Worm (Caenorhabditis elegans) whole organism, late embryonic: Measurements from ENCODE around the gene F22B5.5.

Source experiments
- C38D4.7 ChIP-seq: fragments of 200-800 bp; sonication (Bioruptor generic); optimal IDR thresholded peaks from 2 replicates; lab custom pipeline; 2018; ENCODE audit warnings: mild to moderate bottlenecking, missing genetic modification characterization, moderate library complexity, missing compliant biosample characterization
- K02D7.2 ChIP-seq: sonication (generic microtip); optimal IDR thresholded peaks from 2 replicates; lab custom pipeline; 2017; ENCODE audit warnings: mild to moderate bottlenecking, missing genetic modification characterization, missing compliant biosample characterization
- T23F11.4 ChIP-seq: fragments of 200-800 bp; sonication (Bioruptor generic); optimal IDR thresholded peaks from 2 replicates; lab custom pipeline; 2018; ENCODE audit warnings: mild to moderate bottlenecking, missing genetic modification characterization, missing compliant biosample characterization
- ceh-14 ChIP-seq: sonication (generic microtip); optimal IDR thresholded peaks from 2 replicates; lab custom pipeline; 2016; ENCODE audit warnings: missing genotype, missing genetic modification characterization, missing compliant biosample characterization
- ceh-18 ChIP-seq: sonication (generic microtip); optimal IDR thresholded peaks from 2 replicates; lab custom pipeline; 2016; ENCODE audit warnings: missing genetic modification characterization, missing compliant biosample characterization
- ceh-19 ChIP-seq: fragments of 200-800 bp; sonication (Bioruptor generic); optimal IDR thresholded peaks from 2 replicates; lab custom pipeline; 2018; ENCODE audit warnings: mild to moderate bottlenecking, missing genetic modification characterization, missing compliant biosample characterization
- ceh-30 ChIP-seq: fragments of 150-350 bp; optimal IDR thresholded peaks from 2 replicates; lab custom pipeline; 2014; ENCODE audit warnings: missing biosample characterization, missing genetic modification characterization
- ceh-31 ChIP-seq: sonication (generic microtip); optimal IDR thresholded peaks from 2 replicates; lab custom pipeline; 2016; ENCODE audit warnings: missing genetic modification characterization, missing compliant biosample characterization
- ceh-45 ChIP-seq: fragments of 200-800 bp; sonication (Bioruptor generic); IDR thresholded peaks from 2 replicates; pipeline ENCODE4 v1.3.6; 2022; ENCODE audit warnings: missing genetic modification reagents, missing genetic modification characterization, missing compliant biosample characterization
- che-1 ChIP-seq: sonication (generic microtip); optimal IDR thresholded peaks from 2 replicates; lab custom pipeline; 2016; ENCODE audit warnings: mild to moderate bottlenecking, missing genetic modification characterization, missing compliant biosample characterization
- elt-2 ChIP-seq: sonication (generic microtip); optimal IDR thresholded peaks from 2 replicates; lab custom pipeline; 2016; ENCODE audit warnings: missing genetic modification reagents, missing genetic modification characterization, missing compliant biosample characterization
- fkh-10 ChIP-seq: fragments of 150-350 bp; optimal IDR thresholded peaks from 2 replicates; lab custom pipeline; 2014; ENCODE audit warnings: missing biosample characterization, missing genetic modification reagents, missing genetic modification characterization
- gmeb-2 ChIP-seq: sonication (generic microtip); optimal IDR thresholded peaks from 2 replicates; lab custom pipeline; 2016; ENCODE audit warnings: missing genetic modification characterization, inconsistent platforms, missing compliant biosample characterization
- hlh-30 ChIP-seq: sonication (generic microtip); optimal IDR thresholded peaks from 2 replicates; lab custom pipeline; 2017; ENCODE audit warnings: antibody characterized with exemption, missing genetic modification characterization, missing compliant biosample characterization; ENCODE audit not compliant: insufficient read depth
- hlh-8 ChIP-seq: sonication (generic microtip); optimal IDR thresholded peaks from 2 replicates; lab custom pipeline; 2016; ENCODE audit warnings: missing genotype, missing genetic modification characterization, missing compliant biosample characterization
- lim-6 ChIP-seq: sonication (generic microtip); optimal IDR thresholded peaks from 2 replicates; lab custom pipeline; 2016; ENCODE audit warnings: missing genetic modification characterization, missing compliant biosample characterization
- nhr-232 ChIP-seq: sonication (generic microtip); optimal IDR thresholded peaks from 2 replicates; lab custom pipeline; 2016; ENCODE audit warnings: missing genetic modification characterization, missing compliant biosample characterization
- npax-4 ChIP-seq: sonication (generic microtip); optimal IDR thresholded peaks from 2 replicates; lab custom pipeline; 2016; ENCODE audit warnings: missing genetic modification characterization, missing compliant biosample characterization
- pag-3 ChIP-seq: sonication (generic microtip); optimal IDR thresholded peaks from 2 replicates; lab custom pipeline; 2016; ENCODE audit warnings: missing compliant biosample characterization, missing genetic modification characterization, borderline replicate concordance
- pqm-1 ChIP-seq: sonication (generic microtip); optimal IDR thresholded peaks from 2 replicates; lab custom pipeline; 2016; ENCODE audit warnings: missing genetic modification characterization, missing compliant biosample characterization
- pros-1 ChIP-seq: fragments of 150-350 bp; optimal IDR thresholded peaks from 2 replicates; lab custom pipeline; 2014; ENCODE audit warnings: missing biosample characterization, missing genetic modification reagents, missing genetic modification characterization
- ref-2 ChIP-seq: sonication (generic microtip); optimal IDR thresholded peaks from 2 replicates; lab custom pipeline; 2016; ENCODE audit warnings: missing genetic modification characterization, missing compliant biosample characterization
- rnt-1 ChIP-seq: sonication (generic microtip); optimal IDR thresholded peaks from 2 replicates; lab custom pipeline; 2016; ENCODE audit warnings: missing genetic modification characterization, missing compliant biosample characterization
- sdc-2 ChIP-seq: sonication (generic microtip); optimal IDR thresholded peaks from 2 replicates; lab custom pipeline; 2016; ENCODE audit warnings: missing genotype, missing genetic modification characterization, missing compliant biosample characterization
- syd-9 ChIP-seq: sonication (generic microtip); optimal IDR thresholded peaks from 2 replicates; lab custom pipeline; 2016; ENCODE audit warnings: mild to moderate bottlenecking, missing genetic modification characterization, moderate library complexity, missing compliant biosample characterization
- unc-3 ChIP-seq, 2 experiments: fragments of 200-800 bp in 1 of 2; sonication (Bioruptor generic) in 1 of 2; sonication (generic microtip) in 1 of 2; conservative IDR thresholded peaks in 1 of 2; optimal IDR thresholded peaks in 1 of 2; 2 replicates each; pipeline versions ENCODE4 v1.3.6 to Lab custom; 2016 to 2022; ENCODE audit warnings: missing compliant biosample characterization in 2 of 2, missing genetic modification characterization in 2 of 2, missing genetic modification reagents in 1 of 2

Gene F22B5.5

DNA sequence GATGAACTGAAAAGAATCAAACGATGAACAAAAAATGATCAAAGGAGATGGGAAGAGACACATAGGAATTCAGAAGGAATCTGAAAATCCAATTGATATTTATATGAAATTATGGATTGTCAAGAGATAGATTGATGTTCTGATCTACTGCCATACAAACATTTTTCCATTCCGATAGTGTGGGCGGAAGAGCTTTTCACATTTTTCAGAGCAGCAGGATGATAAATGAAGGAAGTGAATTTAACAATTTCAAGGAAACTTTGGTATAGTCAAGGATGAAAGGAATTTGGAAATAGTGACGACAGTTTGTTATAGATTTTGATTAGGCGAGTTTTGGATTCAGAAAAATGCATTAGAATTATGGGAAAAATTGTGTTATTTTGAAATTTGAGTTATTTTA lies 49.1 kb downstream of the F22B5.5 start, which contains the start of gene ubc-24:
ubc-24 (plus strand) TSS at position 301 of the 400 bp plus-strand sequence.
- no peak for TF ChIP-seq che-1
- no peak for TF ChIP-seq hlh-8 (tag; lab: Kevin White, UChicago)
- TF ChIP-seq ceh-19 (GFP tag; lab: Kevin White, UChicago), result no peak
- no peak for TF ChIP-seq pqm-1
- no peak for TF ChIP-seq ref-2 (tag; lab: Kevin White, UChicago)
- no peak for TF ChIP-seq syd-9 (tag; lab: Kevin White, UChicago)
- no peak for TF ChIP-seq C38D4.7
- TF ChIP-seq T23F11.4, result no peak
- TF ChIP-seq pag-3 (tag; lab: Kevin White, UChicago), result no peak
- TF ChIP-seq, all 69 proteins: peak for 0

DNA sequence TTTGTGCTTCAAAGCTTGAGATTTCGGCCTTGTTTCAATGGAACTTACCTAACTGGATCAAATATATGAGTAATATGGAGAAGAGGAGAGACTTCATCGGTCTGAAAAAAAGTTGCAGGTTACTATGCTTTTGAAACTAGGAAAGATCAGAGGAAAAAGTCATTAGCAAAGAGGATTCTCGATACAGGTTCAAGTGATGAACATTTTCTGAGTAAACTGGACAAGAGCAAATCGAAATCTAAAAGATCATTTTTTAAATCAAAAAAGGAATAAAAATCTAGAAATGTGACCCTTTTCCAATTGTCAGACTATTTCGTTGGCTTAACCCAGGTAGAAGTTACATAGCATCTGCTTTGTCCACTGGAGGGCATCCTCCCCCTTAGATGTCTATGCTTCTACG lies 49.7 kb downstream of the F22B5.5 start, which contains the start of gene skpo-1:
skpo-1 (minus strand) TSS at position 101 of the 400 bp plus-strand sequence.
- TF ChIP-seq elt-2 (tag; lab: Kevin White, UChicago), result no peak
- no peak for TF ChIP-seq ceh-18
- no peak for TF ChIP-seq lim-6 (tag; lab: Kevin White, UChicago)
- TF ChIP-seq ceh-31 (tag; lab: Kevin White, UChicago), result no peak
- no peak for TF ChIP-seq npax-4 (tag; lab: Kevin White, UChicago)
- TF ChIP-seq gmeb-2, result no peak
- no peak for TF ChIP-seq sdc-2 (tag; lab: Kevin White, UChicago)
- TF ChIP-seq hlh-30, result no peak
- TF ChIP-seq ceh-45, result no peak
- TF ChIP-seq pros-1 (tag; lab: Kevin White, UChicago), result no peak
- TF ChIP-seq rnt-1 (tag; lab: Kevin White, UChicago), result no peak
- TF ChIP-seq K02D7.2 (tag; lab: Kevin White, UChicago), result no peak
- TF ChIP-seq ceh-14 (tag; lab: Kevin White, UChicago), result no peak
- TF ChIP-seq ceh-30 (tag; lab: Kevin White, UChicago), result no peak
- TF ChIP-seq unc-3 (GFP tag; conservative IDR thresholded peaks at IDR 0.05; lab: Robert Waterston, UW), result no peak
- TF ChIP-seq unc-3 (tag; optimal IDR thresholded peaks at IDR 0.05; lab: Kevin White, UChicago), result no peak
- TF ChIP-seq fkh-10 (GFP tag; lab: Kevin White, UChicago), result no peak
- TF ChIP-seq pag-3 (tag; lab: Kevin White, UChicago), result no peak
- TF ChIP-seq nhr-232, result no peak
